Worm (Caenorhabditis elegans) whole organism, young adult: Measurements from ENCODE around the gene srab-7.

Experiments used
- F57C9.4 ChIP-seq: sonication (generic microtip); optimal IDR thresholded peaks from 2 replicates; lab custom pipeline; 2017; ENCODE audit warnings: mild to moderate bottlenecking, missing genetic modification characterization, missing compliant biosample characterization
- rpc-1 ChIP-seq, 2 experiments: fragments of 150-350 bp in 1 of 2; sonication (generic microtip) in 1 of 2; optimal IDR thresholded peaks; 2 replicates each; lab custom pipeline; 2014 to 2018; ENCODE audit warnings: missing biosample characterization in 1 of 2, missing genetic modification characterization in 1 of 2, missing genetic modification reagents in 1 of 2, missing genotype in 1 of 2
- snpc-4 ChIP-seq, 5 experiments: fragments of 150-350 bp in 1 of 5; sonication (generic microtip) in 4 of 5; optimal IDR thresholded peaks; 2 replicates each; lab custom pipeline; 2014 to 2018; ENCODE audit warnings: missing genetic modification characterization in 5 of 5, missing biosample characterization in 3 of 5, antibody characterized with exemption in 2 of 5, mild to moderate bottlenecking in 2 of 5, missing compliant biosample characterization in 2 of 5, missing genotype in 2 of 5, moderate library complexity in 2 of 5, missing genetic modification reagents in 1 of 5
- ztf-6 ChIP-seq: fragments of 200-800 bp; sonication (Bioruptor generic); IDR thresholded peaks from 2 replicates; pipeline ENCODE4 v1.3.6; 2022; ENCODE audit warnings: missing genetic modification reagents, missing genetic modification characterization, missing compliant biosample characterization

DNA sequence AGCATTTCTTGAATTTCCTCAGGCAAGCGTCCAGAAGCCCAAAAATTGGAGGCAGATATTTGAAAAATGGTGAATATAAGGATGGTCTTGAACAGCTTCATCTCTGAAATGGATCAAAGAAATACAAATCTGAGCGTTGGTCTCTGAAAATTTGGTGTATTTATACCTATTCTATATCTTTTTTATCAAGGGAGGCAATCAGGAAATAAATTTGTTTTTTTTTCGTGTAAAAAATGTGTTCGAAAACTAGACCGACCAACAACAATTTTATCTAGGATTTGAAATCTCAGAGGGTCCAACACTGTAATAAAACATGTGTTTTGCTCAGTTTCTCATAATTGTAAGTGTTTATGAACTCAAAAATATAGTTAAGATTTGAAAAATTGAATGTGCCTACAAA lies 33.2 kb downstream of the srab-7 start, which contains the start of gene srt-56:
- no peak for TF ChIP-seq F57C9.4 (tag; lab: Kevin White, UChicago)
- no peak for TF ChIP-seq snpc-4 (GFP tag; optimal IDR thresholded peaks at IDR 0.05; lab: Kevin White, UChicago)
- no peak for TF ChIP-seq snpc-4 (tag; optimal IDR thresholded peaks at IDR 0.05; lab: Kevin White, UChicago)
- TF ChIP-seq ztf-6 (GFP tag; lab: Robert Waterston, UW), result no peak
- no peak for TF ChIP-seq rpc-1 (optimal IDR thresholded peaks at IDR 0.05; lab: Kevin White, UChicago)
- TF ChIP-seq rpc-1 (tag; optimal IDR thresholded peaks at IDR 0.05; lab: Kevin White, UChicago), result no peak
